Fruit fly (Drosophila melanogaster): ENCODE data around the gene sgl.

Gene sgl

dm6 chr3L:6957753-6958420, 6.7 kb downstream of the sgl start, which contains the start of the genes Uqcc1 and Surf1:
Gene Uqcc1 (minus strand): TSS chr3L:6958108.
Gene Surf1 (plus strand): TSS chr3L:6958346.
- TF ChIP-seq psq (optimal IDR thresholded peaks at IDR 0.05) (no peak), EcR (GFP tag; optimal IDR thresholded peaks at IDR 0.05) (no peak), Dll (optimal IDR thresholded peaks at IDR 0.05) (no peak), pan (optimal IDR thresholded peaks at IDR 0.05) (no peak), CG8478 (optimal IDR thresholded peaks at IDR 0.05) (no peak), usp (GFP tag; optimal IDR thresholded peaks at IDR 0.05) (no peak)

- TF ChIP-seq psq (optimal IDR thresholded peaks at IDR 0.05) (no peak), EcR (GFP tag; optimal IDR thresholded peaks at IDR 0.05) (no peak), pan (optimal IDR thresholded peaks at IDR 0.05) (no peak), usp (GFP tag; optimal IDR thresholded peaks at IDR 0.05) (no peak), CG8478 (optimal IDR thresholded peaks at IDR 0.05) (no peak), Dll (optimal IDR thresholded peaks at IDR 0.05) (no peak)
Measured at dm6 chr3L:6955254-6956229, 9.0 kb downstream of the sgl start, which contains the start of the genes CG10077 and CG9948. Gene CG10077 (minus strand): TSS chr3L:6955904. Gene CG9948 (plus strand): TSS chr3L:6955991.

- TF ChIP-seq CG8478 (optimal IDR thresholded peaks at IDR 0.05): no peak
- TF ChIP-seq usp (GFP tag; optimal IDR thresholded peaks at IDR 0.05): no peak
- no peak for TF ChIP-seq Dll (optimal IDR thresholded peaks at IDR 0.05)
- TF ChIP-seq pan (optimal IDR thresholded peaks at IDR 0.05): no peak
- TF ChIP-seq psq (optimal IDR thresholded peaks at IDR 0.05): no peak
- no peak for TF ChIP-seq EcR (GFP tag; optimal IDR thresholded peaks at IDR 0.05)
Measured at dm6 chr3L:6947188-6947971, 17.2 kb downstream of the sgl start.

dm6 chr3L:6945357-6945756, 19.2 kb downstream of the sgl start:
- TF ChIP-seq CG8478 (optimal IDR thresholded peaks at IDR 0.05) (no peak), Dll (optimal IDR thresholded peaks at IDR 0.05) (no peak), pan (optimal IDR thresholded peaks at IDR 0.05) (no peak), EcR (GFP tag; optimal IDR thresholded peaks at IDR 0.05) (no peak), usp (GFP tag; optimal IDR thresholded peaks at IDR 0.05) (no peak), psq (optimal IDR thresholded peaks at IDR 0.05) (no peak)

- TF ChIP-seq Dll (optimal IDR thresholded peaks at IDR 0.05): no peak
- TF ChIP-seq CG8478 (optimal IDR thresholded peaks at IDR 0.05): no peak
- no peak for TF ChIP-seq EcR (GFP tag; optimal IDR thresholded peaks at IDR 0.05)
- TF ChIP-seq psq (optimal IDR thresholded peaks at IDR 0.05): no peak
- TF ChIP-seq usp (GFP tag; optimal IDR thresholded peaks at IDR 0.05): no peak
- no peak for TF ChIP-seq pan (optimal IDR thresholded peaks at IDR 0.05)
Measured at dm6 chr3L:6943948-6944319, 20.6 kb downstream of the sgl start.

- TF ChIP-seq usp (GFP tag; optimal IDR thresholded peaks at IDR 0.05) (no peak), EcR (GFP tag; optimal IDR thresholded peaks at IDR 0.05) (no peak), Dll (optimal IDR thresholded peaks at IDR 0.05) (peak; percentile 80), CG8478 (optimal IDR thresholded peaks at IDR 0.05) (no peak), pan (optimal IDR thresholded peaks at IDR 0.05) (no peak), psq (optimal IDR thresholded peaks at IDR 0.05) (no peak)
Measured at dm6 chr3L:6943204-6943947, 21.2 kb downstream of the sgl start.

- TF ChIP-seq CG8478 (optimal IDR thresholded peaks at IDR 0.05): no peak
- no peak for TF ChIP-seq psq (optimal IDR thresholded peaks at IDR 0.05)
- no peak for TF ChIP-seq usp (GFP tag; optimal IDR thresholded peaks at IDR 0.05)
- TF ChIP-seq Dll (optimal IDR thresholded peaks at IDR 0.05): no peak
- no peak for TF ChIP-seq EcR (GFP tag; optimal IDR thresholded peaks at IDR 0.05)
- TF ChIP-seq pan (optimal IDR thresholded peaks at IDR 0.05): no peak
Measured at dm6 chr3L:6942831-6943114, 21.8 kb downstream of the sgl start, which contains the start of gene tow. Gene tow (plus strand): TSS chr3L:6942856.

- TF ChIP-seq psq (optimal IDR thresholded peaks at IDR 0.05) (no peak), CG8478 (optimal IDR thresholded peaks at IDR 0.05) (no peak), Dll (optimal IDR thresholded peaks at IDR 0.05) (no peak), usp (GFP tag; optimal IDR thresholded peaks at IDR 0.05) (no peak), EcR (GFP tag; optimal IDR thresholded peaks at IDR 0.05) (no peak), pan (optimal IDR thresholded peaks at IDR 0.05) (no peak)
Measured at dm6 chr3L:6942103-6942830, 22.3 kb downstream of the sgl start.

dm6 chr3L:6934799-6935318, 29.7 kb downstream of the sgl start:
- TF ChIP-seq usp (GFP tag; optimal IDR thresholded peaks at IDR 0.05) (no peak), psq (optimal IDR thresholded peaks at IDR 0.05) (no peak), EcR (GFP tag; optimal IDR thresholded peaks at IDR 0.05) (no peak), Dll (optimal IDR thresholded peaks at IDR 0.05) (no peak)

- no peak for TF ChIP-seq Dll (optimal IDR thresholded peaks at IDR 0.05)
- no peak for TF ChIP-seq pan (optimal IDR thresholded peaks at IDR 0.05)
- TF ChIP-seq EcR (GFP tag; optimal IDR thresholded peaks at IDR 0.05): no peak
- no peak for TF ChIP-seq usp (GFP tag; optimal IDR thresholded peaks at IDR 0.05)
- TF ChIP-seq CG8478 (optimal IDR thresholded peaks at IDR 0.05): no peak
- TF ChIP-seq psq (optimal IDR thresholded peaks at IDR 0.05): no peak
Measured at dm6 chr3L:6932626-6933025, 31.9 kb downstream of the sgl start, which contains the start of gene CG14820. Gene CG14820 (plus strand): TSS chr3L:6932926.

Measured in whole organism.